Worm (Caenorhabditis elegans): Measurements from ENCODE around the gene gsp-2.

DNA sequence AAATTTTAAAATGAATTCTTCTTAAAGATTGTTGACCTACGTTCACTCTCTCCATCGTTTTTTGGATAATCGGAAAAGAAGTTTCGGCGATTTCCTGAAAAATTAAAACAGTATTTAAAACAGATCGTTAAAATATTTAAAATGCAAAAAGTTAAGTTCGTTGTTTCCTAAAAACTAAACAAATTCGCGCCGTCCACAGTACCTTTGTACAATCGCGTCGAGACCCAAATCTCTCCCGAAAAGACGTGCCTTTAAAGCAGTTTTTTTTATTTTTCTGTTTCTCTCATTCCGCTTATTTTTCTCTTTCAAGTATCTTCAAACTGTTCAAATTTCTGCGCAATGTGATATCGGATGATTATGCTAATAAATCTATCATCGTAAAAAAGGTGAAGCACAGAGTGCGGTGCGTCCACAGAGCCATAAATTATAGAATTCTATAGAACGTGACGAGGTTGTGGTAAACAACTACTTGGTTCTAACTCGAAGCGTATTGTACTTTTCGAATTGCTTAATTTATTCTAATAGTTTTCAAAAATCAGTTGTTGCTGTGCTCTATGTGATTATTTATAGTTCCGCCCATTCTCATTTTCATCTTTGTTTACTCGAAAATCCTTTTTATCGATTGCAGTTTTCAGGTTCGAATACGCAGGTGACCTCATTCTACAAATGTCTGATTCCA is 25.6 kb upstream of the gsp-2 start, which contains the start of the genes F56C9.6 and F56C9.3:
- TF ChIP-seq efl-1 (GFP tag; optimal IDR thresholded peaks at IDR 0.05) (peak; percentile 95), tbp1 (GFP tag; optimal IDR thresholded peaks at IDR 0.05) (peak; percentile 16), nhr-27 (tag; optimal IDR thresholded peaks at IDR 0.05) (no peak), nhr-179 (tag; optimal IDR thresholded peaks at IDR 0.05) (no peak), tlf-1 (GFP tag; optimal IDR thresholded peaks at IDR 0.05) (no peak), snpc-4 (GFP tag; optimal IDR thresholded peaks at IDR 0.05) (no peak), snpc-4 (tag; optimal IDR thresholded peaks at IDR 0.05) (peak in 1 of 4 experiments; percentile 12), mes-4 (tag; optimal IDR thresholded peaks at IDR 0.05) (no peak), die-1 (tag; optimal IDR thresholded peaks at IDR 0.05) (no peak), nhr-90 (tag; optimal IDR thresholded peaks at IDR 0.05) (no peak)
